Worm (Caenorhabditis elegans) whole organism, L4 larva: Measurements from ENCODE around the gene F42D1.4.
A peak's percentile ranks its signal among the peaks of the same experiment; 100 is the strongest.

Experiments used
- D1046.2 ChIP-seq: fragments of 200-800 bp; sonication (Bioruptor generic); IDR thresholded peaks from 2 replicates; pipeline ENCODE4 v1.3.6; 2022; ENCODE audit warnings: missing genetic modification characterization, missing compliant biosample characterization
- F10B5.3 ChIP-seq: sonication (generic microtip); optimal IDR thresholded peaks from 2 replicates; lab custom pipeline; 2016; ENCODE audit warnings: mild to moderate bottlenecking, missing genetic modification characterization, missing compliant biosample characterization
- F26F4.8 ChIP-seq: fragments of 200-800 bp; sonication (Bioruptor generic); conservative IDR thresholded peaks from 2 replicates; pipeline ENCODE4 v1.3.6; 2022; ENCODE audit warnings: missing genetic modification characterization, missing compliant biosample characterization
- F37D6.2 ChIP-seq: sonication (generic microtip); optimal IDR thresholded peaks from 2 replicates; lab custom pipeline; 2016; ENCODE audit warnings: mild to moderate bottlenecking, missing genetic modification characterization, missing compliant biosample characterization
- T20F7.1 ChIP-seq: fragments of 200-800 bp; sonication (Bioruptor generic); optimal IDR thresholded peaks from 2 replicates; lab custom pipeline; 2018; ENCODE audit warnings: mild to moderate bottlenecking, missing genetic modification characterization, missing compliant biosample characterization
- T26A8.4 ChIP-seq: fragments of 200-800 bp; sonication (Bioruptor generic); IDR thresholded peaks from 2 replicates; pipeline ENCODE4 v1.3.6; 2022; ENCODE audit warnings: missing genetic modification characterization, missing compliant biosample characterization
- Y75B8A.6 ChIP-seq: fragments of 200-800 bp; sonication (Bioruptor generic); IDR thresholded peaks from 2 replicates; pipeline ENCODE4 v1.3.6; 2022; ENCODE audit warnings: missing genetic modification reagents, missing genetic modification characterization, missing compliant biosample characterization
- ama-1 ChIP-seq: fragments of 150-350 bp; optimal IDR thresholded peaks from 2 replicates; lab custom pipeline; 2014; ENCODE audit warnings: inconsistent platforms, mixed read lengths
- ceh-32 ChIP-seq: sonication (generic microtip); optimal IDR thresholded peaks from 2 replicates; lab custom pipeline; 2016; ENCODE audit warnings: mild to moderate bottlenecking, missing genetic modification characterization, missing compliant biosample characterization; ENCODE audit not compliant: poor library complexity
- ceh-82 ChIP-seq: sonication (generic microtip); optimal IDR thresholded peaks from 2 replicates; lab custom pipeline; 2017; ENCODE audit warnings: missing biosample characterization, missing genetic modification characterization
- ces-1 ChIP-seq: fragments of 150-350 bp; sonication (generic microtip); optimal IDR thresholded peaks from 4 replicates; lab custom pipeline; 2014; ENCODE audit warnings: missing biosample characterization, missing genetic modification reagents, missing genetic modification characterization
- daf-16 ChIP-seq, 3 experiments: sonication (generic microtip); optimal IDR thresholded peaks; 2 replicates each; lab custom pipeline; 2016 to 2017; ENCODE audit warnings: missing genetic modification characterization in 3 of 3, missing genetic modification reagents in 3 of 3, mild to moderate bottlenecking in 2 of 3, missing compliant biosample characterization in 2 of 3, missing biosample characterization in 1 of 3, moderate library complexity in 1 of 3
- dmd-6 ChIP-seq: fragments of 200-800 bp; sonication (Bioruptor generic); IDR thresholded peaks from 2 replicates; pipeline ENCODE4 v1.3.6; 2022; ENCODE audit warnings: missing genetic modification reagents, missing genetic modification characterization, missing compliant biosample characterization
- dmd-8 ChIP-seq: fragments of 200-800 bp; sonication (Bioruptor generic); IDR thresholded peaks from 2 replicates; pipeline ENCODE4 v1.3.6; 2022; ENCODE audit warnings: missing genetic modification characterization, missing compliant biosample characterization
- dmd-9 ChIP-seq: fragments of 200-800 bp; sonication (Bioruptor generic); IDR thresholded peaks from 2 replicates; pipeline ENCODE4 v1.3.6; 2022; ENCODE audit warnings: missing genetic modification reagents, missing genetic modification characterization, missing compliant biosample characterization
- duxl-1 ChIP-seq: sonication (generic microtip); optimal IDR thresholded peaks from 2 replicates; lab custom pipeline; 2016; ENCODE audit warnings: mild to moderate bottlenecking, missing genetic modification characterization, moderate library complexity, missing compliant biosample characterization; ENCODE audit not compliant: poor library complexity
- dve-1 ChIP-seq: sonication (generic microtip); optimal IDR thresholded peaks from 2 replicates; lab custom pipeline; 2017; ENCODE audit warnings: antibody characterized with exemption, mild to moderate bottlenecking, missing genetic modification characterization, missing compliant biosample characterization; ENCODE audit not compliant: insufficient read depth
- hlh-11 ChIP-seq: fragments of 200-800 bp; sonication (Bioruptor generic); optimal IDR thresholded peaks from 2 replicates; lab custom pipeline; 2018; ENCODE audit warnings: mild to moderate bottlenecking, missing genetic modification characterization, missing compliant biosample characterization
- hlh-30 ChIP-seq: sonication (generic microtip); optimal IDR thresholded peaks from 2 replicates; lab custom pipeline; 2017; ENCODE audit warnings: antibody characterized with exemption, mild to moderate bottlenecking, missing genetic modification characterization, missing compliant biosample characterization; ENCODE audit not compliant: insufficient read depth
- lin-1 ChIP-seq: fragments of 200-800 bp; sonication (Bioruptor generic); IDR thresholded peaks from 2 replicates; pipeline ENCODE4 v1.3.6; 2022; ENCODE audit warnings: missing genetic modification reagents, missing genetic modification characterization, missing compliant biosample characterization
- lin-29 ChIP-seq: fragments of 200-800 bp; sonication (Bioruptor generic); IDR thresholded peaks from 2 replicates; pipeline ENCODE4 v1.3.6; 2022; ENCODE audit warnings: missing genetic modification reagents, missing genetic modification characterization, missing compliant biosample characterization
- lin-39 ChIP-seq: fragments of 150-350 bp; optimal IDR thresholded peaks from 2 replicates; lab custom pipeline; 2014; ENCODE audit warnings: missing biosample characterization, missing genetic modification reagents, missing genetic modification characterization
- lsy-2 ChIP-seq, 2 experiments: fragments of 150-350 bp in 1 of 2; sonication (generic microtip) in 1 of 2; optimal IDR thresholded peaks; 2 replicates each; lab custom pipeline; 2014 to 2017; ENCODE audit warnings: missing biosample characterization in 2 of 2, missing genetic modification characterization in 2 of 2
- mdl-1 ChIP-seq, 2 experiments: fragments of 150-350 bp in 1 of 2; sonication (generic microtip) in 1 of 2; optimal IDR thresholded peaks; 2 replicates each; lab custom pipeline; 2014 to 2017; ENCODE audit warnings: missing biosample characterization in 2 of 2, missing genetic modification characterization in 2 of 2
- mdt-29 ChIP-seq: fragments of 200-800 bp; sonication (Bioruptor generic); IDR thresholded peaks from 2 replicates; pipeline ENCODE4 v1.3.6; 2022; ENCODE audit warnings: missing genetic modification reagents, missing genetic modification characterization, missing compliant biosample characterization
- mep-1 ChIP-seq: fragments of 150-350 bp; sonication (generic microtip); optimal IDR thresholded peaks from 3 replicates; lab custom pipeline; 2014; ENCODE audit warnings: missing biosample characterization, missing genetic modification characterization
- mxl-3 ChIP-seq: fragments of 200-800 bp; sonication (Bioruptor generic); optimal IDR thresholded peaks from 2 replicates; lab custom pipeline; 2018; ENCODE audit warnings: mild to moderate bottlenecking, missing genetic modification characterization, missing compliant biosample characterization
- nhr-11 ChIP-seq: fragments of 150-350 bp; optimal IDR thresholded peaks from 2 replicates; lab custom pipeline; 2014; ENCODE audit warnings: missing biosample characterization, missing genetic modification characterization
- nhr-237 ChIP-seq: sonication (generic microtip); optimal IDR thresholded peaks from 2 replicates; lab custom pipeline; 2017; ENCODE audit warnings: missing biosample characterization, missing genetic modification characterization
- nhr-25 ChIP-seq: sonication (generic microtip); optimal IDR thresholded peaks from 2 replicates; lab custom pipeline; 2017; ENCODE audit warnings: missing genetic modification characterization, mild to moderate bottlenecking, missing compliant biosample characterization, antibody characterized with exemption, moderate library complexity, borderline replicate concordance; ENCODE audit not compliant: insufficient read depth
- nhr-28 ChIP-seq: fragments of 150-350 bp; optimal IDR thresholded peaks from 2 replicates; lab custom pipeline; 2014; ENCODE audit warnings: missing biosample characterization, missing genetic modification characterization
- nhr-48 ChIP-seq: sonication (generic microtip); optimal IDR thresholded peaks from 2 replicates; lab custom pipeline; 2016; ENCODE audit warnings: mild to moderate bottlenecking, missing genetic modification characterization, missing compliant biosample characterization
- nhr-76 ChIP-seq: fragments of 150-350 bp; optimal IDR thresholded peaks from 2 replicates; lab custom pipeline; 2014; ENCODE audit warnings: missing biosample characterization, missing genetic modification characterization
- nhr-77 ChIP-seq: fragments of 150-350 bp; optimal IDR thresholded peaks from 2 replicates; lab custom pipeline; 2014; ENCODE audit warnings: missing biosample characterization, missing genetic modification characterization
- pha-4 ChIP-seq, 2 experiments: fragments of 150-350 bp in 1 of 2; fragments of 200-800 bp in 1 of 2; sonication (Bioruptor generic) in 1 of 2; IDR thresholded peaks in 1 of 2; optimal IDR thresholded peaks in 1 of 2; 2 replicates each; pipeline versions ENCODE4 v1.3.6 to Lab custom; 2014 to 2022; ENCODE audit warnings: missing genetic modification characterization in 2 of 2, missing genetic modification reagents in 2 of 2, missing biosample characterization in 1 of 2, missing compliant biosample characterization in 1 of 2
- php-3 ChIP-seq: fragments of 200-800 bp; sonication (Bioruptor generic); IDR thresholded peaks from 2 replicates; pipeline ENCODE4 v1.3.6; 2022; ENCODE audit warnings: missing genetic modification reagents, missing genetic modification characterization, missing compliant biosample characterization
- pqm-1 ChIP-seq: sonication (generic microtip); optimal IDR thresholded peaks from 2 replicates; lab custom pipeline; 2017; ENCODE audit warnings: missing biosample characterization, missing genetic modification characterization
- rbr-2 ChIP-seq: sonication (generic microtip); optimal IDR thresholded peaks from 2 replicates; lab custom pipeline; 2016; ENCODE audit warnings: missing genotype, missing genetic modification characterization, missing compliant biosample characterization
- saeg-2 ChIP-seq: fragments of 200-800 bp; sonication (Bioruptor generic); IDR thresholded peaks from 2 replicates; pipeline ENCODE4 v1.3.6; 2022; ENCODE audit warnings: missing genetic modification reagents, missing genetic modification characterization, missing compliant biosample characterization
- snpc-1.2 ChIP-seq: fragments of 200-800 bp; sonication (Bioruptor generic); IDR thresholded peaks from 2 replicates; pipeline ENCODE4 v1.3.6; 2022; ENCODE audit warnings: missing genetic modification reagents, missing genetic modification characterization, missing compliant biosample characterization
- tra-1 ChIP-seq: fragments of 200-800 bp; sonication (Bioruptor generic); IDR thresholded peaks from 2 replicates; pipeline ENCODE4 v1.3.6; 2022; ENCODE audit warnings: missing genetic modification reagents, missing genetic modification characterization, missing compliant biosample characterization
- unc-62 ChIP-seq, 3 experiments: fragments of 150-350 bp in 1 of 3; sonication (generic microtip); optimal IDR thresholded peaks in 2 of 3; peaks in 1 of 3; 1 replicate in 1 of 3; 2 replicates in 2 of 3; lab custom pipeline; 2014 to 2017; ENCODE audit warnings: missing biosample characterization in 3 of 3, missing genetic modification characterization in 3 of 3, missing genetic modification reagents in 3 of 3, missing genotype in 1 of 3
- zfp-3 ChIP-seq: fragments of 200-800 bp; sonication (Bioruptor generic); conservative IDR thresholded peaks from 2 replicates; pipeline ENCODE4 v1.3.6; 2022; ENCODE audit warnings: missing genetic modification reagents, missing genetic modification characterization, missing compliant biosample characterization

The F42D1.4 gene

DNA sequence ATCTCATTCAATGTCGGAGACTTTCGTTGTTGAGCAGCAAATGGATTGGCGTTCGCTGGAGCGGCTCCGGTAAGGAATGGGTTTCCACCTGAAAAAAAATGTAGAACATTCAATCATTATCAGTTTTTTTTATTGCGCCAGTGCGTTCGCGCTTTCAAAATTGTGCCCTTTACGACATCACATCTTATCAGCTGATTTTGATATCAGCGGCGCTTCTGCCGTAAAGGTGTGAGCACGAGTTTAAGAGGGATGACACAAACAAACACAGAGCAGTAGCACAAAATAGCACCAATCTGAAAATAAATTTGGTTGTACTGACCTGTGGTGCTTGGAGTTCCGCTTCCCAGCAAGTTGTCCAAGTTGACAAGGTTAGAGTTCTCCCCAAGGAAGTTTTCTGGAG, 9.7 kb downstream of the F42D1.4 start:
- TF ChIP-seq Y75B8A.6 (no peak), php-3 (GFP tag; lab: Robert Waterston, UW) (peak; percentile 90), nhr-11 (tag; lab: Kevin White, UChicago) (no peak), lin-1 (GFP tag; lab: Robert Waterston, UW) (peak; percentile 51; the same call in 1 of the 2 replicates), lin-39 (tag; lab: Kevin White, UChicago) (no peak), dmd-9 (GFP tag; lab: Robert Waterston, UW) (no peak), D1046.2 (GFP tag; lab: Robert Waterston, UW) (no peak), lin-29 (GFP tag; lab: Robert Waterston, UW) (no peak), duxl-1 (tag; lab: Kevin White, UChicago) (no peak), mxl-3 (GFP tag; lab: Kevin White, UChicago) (no peak), F37D6.2 (no peak), nhr-48 (no peak), dmd-8 (GFP tag; lab: Robert Waterston, UW) (no peak), ceh-32 (tag; lab: Kevin White, UChicago) (no peak), dve-1 (peak; percentile 67), zfp-3 (GFP tag; lab: Robert Waterston, UW) (no peak), nhr-28 (tag; lab: Kevin White, UChicago) (peak; percentile 83), daf-16 (GFP tag; optimal IDR thresholded peaks at IDR 0.05; lab: Kevin White, UChicago) (no peak), daf-16 (tag; optimal IDR thresholded peaks at IDR 0.05; lab: Kevin White, UChicago) (peak; percentile 81), dmd-6 (peak; percentile 81), pqm-1 (tag; lab: Kevin White, UChicago) (peak; percentile 89), F10B5.3 (no peak), nhr-77 (peak; percentile 60), ceh-82 (tag; lab: Kevin White, UChicago) (no peak), tra-1 (GFP tag; lab: Robert Waterston, UW) (0 out of 2 replicates have a peak, but pooled peaks have one; percentile 64), nhr-237 (no peak), T26A8.4 (GFP tag; lab: Robert Waterston, UW) (no peak), nhr-25 (no peak), F26F4.8 (no peak), snpc-1.2 (no peak), lsy-2 (tag; optimal IDR thresholded peaks at IDR 0.05; lab: Kevin White, UChicago) (no peak), ces-1 (GFP tag; lab: Kevin White, UChicago) (no peak), rbr-2 (tag; lab: Kevin White, UChicago) (no peak), pha-4 (GFP tag; IDR thresholded peaks at IDR 0.05; lab: Robert Waterston, UW) (peak; percentile 22; the same call in 1 of the 2 replicates), pha-4 (tag; optimal IDR thresholded peaks at IDR 0.05; lab: Kevin White, UChicago) (no peak), hlh-30 (peak; percentile 73), mep-1 (tag; lab: Kevin White, UChicago) (peak; percentile 6), unc-62 (GFP tag; optimal IDR thresholded peaks at IDR 0.05 in 1 of 2; lab: Kevin White, UChicago) (no peak), unc-62 (tag; optimal IDR thresholded peaks at IDR 0.05; lab: Kevin White, UChicago) (no peak), ama-1 (lab: Kevin White, UChicago) (peak; percentile 19), mdl-1 (tag; optimal IDR thresholded peaks at IDR 0.05; lab: Kevin White, UChicago) (peak in 1 of 2 experiments; percentile 45), T20F7.1 (GFP tag; lab: Kevin White, UChicago) (no peak), saeg-2 (GFP tag; lab: Robert Waterston, UW) (no peak), mdt-29 (GFP tag; lab: Robert Waterston, UW) (no peak), hlh-11 (tag; lab: Kevin White, UChicago) (peak; percentile 81), nhr-76 (tag; lab: Kevin White, UChicago) (no peak)
